Fruit fly (Drosophila melanogaster) whole organism, prepupa: ENCODE measurements around the gene HIPP1.

Experiments used
- CG10631 ChIP-seq: fragments of 200-800 bp; sonication (Bioruptor generic); optimal IDR thresholded peaks from 2 replicates; lab custom pipeline; 2016; ENCODE audit warnings: missing biosample characterization, missing genetic modification characterization
- CG10669 ChIP-seq: fragments of 200-800 bp; sonication (Bioruptor generic); optimal IDR thresholded peaks from 3 replicates; lab custom pipeline; 2018; ENCODE audit warnings: missing biosample characterization, mild to moderate bottlenecking, missing genetic modification characterization, moderate library complexity
- CG16779 ChIP-seq: fragments of 200-800 bp; sonication (Bioruptor generic); optimal IDR thresholded peaks from 3 replicates; lab custom pipeline; 2017; ENCODE audit warnings: missing biosample characterization, mild to moderate bottlenecking, missing genetic modification characterization
- CG3032 ChIP-seq: fragments of 200-800 bp; optimal IDR thresholded peaks from 2 replicates; lab custom pipeline; 2019; ENCODE audit warnings: missing biosample characterization, mild to moderate bottlenecking, missing genetic modification characterization, moderate library complexity
- CG6276 ChIP-seq: fragments of 200-800 bp; sonication (Bioruptor generic); optimal IDR thresholded peaks from 2 replicates; lab custom pipeline; 2017; ENCODE audit warnings: missing biosample characterization, mild to moderate bottlenecking, missing genetic modification characterization
- CG6808 ChIP-seq: fragments of 200-800 bp; sonication (Bioruptor generic); optimal IDR thresholded peaks from 3 replicates; lab custom pipeline; 2017; ENCODE audit warnings: missing biosample characterization, missing genetic modification characterization, mild to moderate bottlenecking, moderate library complexity, missing genetic modification reagents
- CG6854 ChIP-seq: fragments of 200-800 bp; sonication (Bioruptor generic); optimal IDR thresholded peaks from 2 replicates; lab custom pipeline; 2017; ENCODE audit warnings: missing biosample characterization, mild to moderate bottlenecking, missing genetic modification characterization
- Ets96B ChIP-seq: fragments of 200-800 bp; optimal IDR thresholded peaks from 2 replicates; lab custom pipeline; 2019; ENCODE audit warnings: missing biosample characterization, mild to moderate bottlenecking, missing genetic modification characterization, moderate library complexity
- Hr39 ChIP-seq: fragments of 200-800 bp; sonication (Bioruptor generic); optimal IDR thresholded peaks from 2 replicates; lab custom pipeline; 2016; ENCODE audit warnings: missing biosample characterization, missing genetic modification characterization
- fd85E ChIP-seq: fragments of 200-800 bp; sonication (Bioruptor generic); optimal IDR thresholded peaks from 3 replicates; lab custom pipeline; 2016; ENCODE audit warnings: missing biosample characterization, missing genetic modification characterization
- net ChIP-seq: fragments of 200-800 bp; sonication (Bioruptor generic); optimal IDR thresholded peaks from 3 replicates; lab custom pipeline; 2016; ENCODE audit warnings: missing biosample characterization, missing genetic modification characterization
- spab ChIP-seq: fragments of 200-800 bp; sonication (Bioruptor generic); optimal IDR thresholded peaks from 2 replicates; lab custom pipeline; 2017; ENCODE audit warnings: missing biosample characterization, mild to moderate bottlenecking, missing genetic modification characterization, missing genetic modification reagents

DNA sequence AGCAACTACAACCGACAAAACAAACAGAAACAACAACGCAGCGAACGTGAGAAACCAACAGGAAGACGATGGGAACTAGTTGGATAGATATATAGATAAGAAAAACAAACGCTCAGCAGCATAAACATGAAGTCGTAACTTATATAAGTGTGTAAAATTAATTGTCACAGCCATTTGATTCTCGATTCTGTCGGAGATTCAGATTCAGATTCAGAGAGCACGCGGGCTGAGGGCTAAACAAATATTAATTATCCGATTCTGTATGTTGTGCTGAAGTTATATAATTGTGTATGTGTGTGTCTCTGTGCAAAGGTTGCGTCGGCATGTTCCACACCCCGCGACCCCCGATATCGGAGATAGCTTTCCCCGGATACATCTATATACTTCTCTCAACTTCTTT, 24.7 kb downstream of the HIPP1 start:
- no peak for TF ChIP-seq CG16779
- TF ChIP-seq fd85E: no peak
- TF ChIP-seq Hr39: no peak
- no peak for TF ChIP-seq CG6276 (GFP tag; lab: Kevin White, UChicago)
- no peak for TF ChIP-seq net (GFP tag; lab: Kevin White, UChicago)
- TF ChIP-seq CG10631 (GFP tag; lab: Kevin White, UChicago): no peak
- TF ChIP-seq CG10669 (GFP tag; lab: Kevin White, UChicago): no peak
- no peak for TF ChIP-seq CG6854 (GFP tag; lab: Kevin White, UChicago)
- no peak for TF ChIP-seq CG6808 (GFP tag; lab: Kevin White, UChicago)
- TF ChIP-seq Ets96B: no peak
- TF ChIP-seq spab (GFP tag; lab: Kevin White, UChicago): no peak
- TF ChIP-seq CG3032 (tag; lab: Kevin White, UChicago): no peak
